Fruit fly (Drosophila melanogaster): ENCODE data around the gene Fancd2.

DNA sequence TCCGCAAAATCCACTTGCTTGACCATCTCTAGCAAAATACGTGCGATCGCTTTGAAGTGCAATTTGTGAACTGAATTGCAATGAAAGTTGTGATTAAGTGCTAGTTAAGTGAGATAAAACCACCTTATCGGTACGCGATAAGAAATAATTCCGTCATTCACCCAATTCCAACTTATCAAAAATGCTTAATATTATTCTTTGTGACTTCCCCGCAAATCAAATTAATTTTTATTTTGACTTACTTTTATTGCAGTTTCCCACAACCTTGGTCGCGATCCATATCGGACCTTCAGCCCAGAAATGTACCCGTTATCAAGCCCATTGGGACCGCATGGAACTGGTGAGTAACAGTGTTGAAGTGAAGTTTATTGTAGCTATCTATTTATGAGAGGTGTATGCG is 43.4 kb downstream of the Fancd2 start, which contains the start of gene Takl1:
- TF ChIP-seq EcR (GFP tag; optimal IDR thresholded peaks at IDR 0.05) (no peak), CG32121 (GFP tag; IDR thresholded peaks at IDR 0.05) (no peak), D1 (tag; optimal IDR thresholded peaks at IDR 0.05) (no peak), CG13204 (GFP tag; optimal IDR thresholded peaks at IDR 0.05) (no peak), gl (tag; optimal IDR thresholded peaks at IDR 0.05) (no peak), CG15710 (tag; optimal IDR thresholded peaks at IDR 0.05) (no peak), CG8159 (tag; optimal IDR thresholded peaks at IDR 0.05) (no peak), fd96Ca (GFP tag; IDR thresholded peaks at IDR 0.05) (no peak)

All from whole organism, pupa.